Fruit fly (Drosophila melanogaster): ENCODE measurements around the gene Tim17a2.

Gene Tim17a2

dm6 chr3R:5262592-5262991 is at the start of gene Tim17a2:
Gene Tim17a2, minus strand, starts transcription at chr3R:5262692.
- no peak for TF ChIP-seq CG1621 (tag; optimal IDR thresholded peaks at IDR 0.05)

DNA sequence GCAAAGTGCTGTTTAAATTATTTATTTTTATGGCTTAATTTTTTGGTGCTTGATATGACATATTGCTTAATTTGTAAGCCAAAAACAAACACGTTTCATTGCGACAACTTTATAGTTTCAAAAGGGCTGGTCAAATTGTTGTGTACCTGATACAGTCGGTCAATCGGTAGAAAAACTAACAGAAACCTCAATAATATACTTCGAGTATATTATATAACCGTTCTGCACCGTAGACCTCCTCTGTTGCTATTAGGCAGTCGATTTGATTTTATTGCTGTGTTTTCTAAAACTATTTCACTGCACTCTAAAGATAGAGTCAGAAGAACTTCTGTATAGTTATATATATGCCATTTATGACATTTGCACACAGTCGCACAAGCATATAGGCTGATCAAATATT is 47.8 kb upstream of the Tim17a2 start:
- TF ChIP-seq CG6792 (GFP tag; optimal IDR thresholded peaks at IDR 0.05) (no peak), Blimp-1 (GFP tag; optimal IDR thresholded peaks at IDR 0.05) (no peak)

dm6 chr3R:5309234-5309798 is 46.8 kb upstream of the Tim17a2 start:
- no peak for TF ChIP-seq Blimp-1 (GFP tag; optimal IDR thresholded peaks at IDR 0.05)
- no peak for TF ChIP-seq CG16779 (tag; optimal IDR thresholded peaks at IDR 0.05)
- TF ChIP-seq cyc (GFP tag; optimal IDR thresholded peaks at IDR 0.05) = no peak
- no peak for TF ChIP-seq CG10631 (GFP tag; optimal IDR thresholded peaks at IDR 0.05)
- TF ChIP-seq salr (GFP tag; optimal IDR thresholded peaks at IDR 0.05) = no peak
- TF ChIP-seq CG11294 (GFP tag; IDR thresholded peaks at IDR 0.05) = no peak
- TF ChIP-seq Hr38 (GFP tag; optimal IDR thresholded peaks at IDR 0.05) = no peak
- no peak for TF ChIP-seq CG6808 (GFP tag; optimal IDR thresholded peaks at IDR 0.05)
- TF ChIP-seq CG31627 (GFP tag; optimal IDR thresholded peaks at IDR 0.05) = no peak
- no peak for TF ChIP-seq Eip75B (GFP tag; optimal IDR thresholded peaks at IDR 0.05)
- TF ChIP-seq CG34406 (GFP tag; optimal IDR thresholded peaks at IDR 0.05) = no peak
- no peak for TF ChIP-seq Eip78C (GFP tag)
- TF ChIP-seq CG6163 (GFP tag; IDR thresholded peaks at IDR 0.05) = no peak
- no peak for TF ChIP-seq CG8119 (GFP tag; IDR thresholded peaks at IDR 0.05)

DNA sequence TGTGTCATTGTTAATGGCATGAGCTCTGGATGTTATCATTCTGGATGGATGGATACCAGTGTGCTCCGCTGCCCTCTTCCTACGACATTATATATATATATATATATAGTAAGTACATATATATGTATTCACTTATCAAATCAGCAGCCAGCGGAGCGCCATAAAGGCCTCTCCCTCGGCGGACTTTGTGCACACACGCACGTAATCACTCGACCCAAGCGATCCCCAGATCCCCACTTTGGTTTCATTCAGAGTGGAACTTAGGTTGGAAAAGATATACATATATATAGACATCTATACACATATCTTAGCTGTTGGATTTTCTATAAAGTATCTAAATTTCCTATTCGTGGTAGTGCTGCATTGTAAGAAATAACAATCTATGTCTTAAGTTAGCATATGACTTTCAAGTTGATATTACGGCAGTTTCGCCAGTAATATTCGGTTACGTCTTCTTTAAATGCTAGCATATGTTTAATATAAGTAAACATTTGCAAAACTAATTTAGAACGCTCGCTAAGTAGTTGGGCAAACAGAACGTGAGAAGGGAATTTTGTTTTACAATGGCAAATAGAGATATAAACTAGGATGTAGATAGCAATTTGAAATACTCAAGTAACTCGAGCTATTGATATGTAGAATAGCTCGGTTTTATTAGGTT is 45.8 kb upstream of the Tim17a2 start:
- peak; percentile 68 for TF ChIP-seq svp (GFP tag)
- no peak for TF ChIP-seq CG1621 (tag; optimal IDR thresholded peaks at IDR 0.05)
- peak; percentile 42 for TF ChIP-seq fkh (GFP tag; optimal IDR thresholded peaks at IDR 0.05)
- TF ChIP-seq CG4318 (GFP tag; optimal IDR thresholded peaks at IDR 0.05) = no peak
- TF ChIP-seq eg (GFP tag; IDR thresholded peaks at IDR 0.05) = 0 out of 3 replicates have a peak, but pooled peaks have one; percentile 15
- TF ChIP-seq topi (GFP tag; optimal IDR thresholded peaks at IDR 0.05) = no peak
- peak; percentile 28 for TF ChIP-seq CG6808 (GFP tag; optimal IDR thresholded peaks at IDR 0.05)
- TF ChIP-seq CG8632 (GFP tag; optimal IDR thresholded peaks at IDR 0.05) = no peak
- TF ChIP-seq CG9139 (GFP tag; optimal IDR thresholded peaks at IDR 0.05) = no peak
- TF ChIP-seq CG10631 (GFP tag; optimal IDR thresholded peaks at IDR 0.05) = no peak
- peak; percentile 35 to 49 for TF ChIP-seq ss (GFP tag; optimal IDR thresholded peaks at IDR 0.05)
- TF ChIP-seq CG34406 (GFP tag; optimal IDR thresholded peaks at IDR 0.05) = no peak
- no peak for TF ChIP-seq fd59A (GFP tag; optimal IDR thresholded peaks at IDR 0.05)
- no peak for TF ChIP-seq dac (GFP tag; optimal IDR thresholded peaks at IDR 0.05)
- peak; percentile 44 for TF ChIP-seq Eip78C (GFP tag)

DNA sequence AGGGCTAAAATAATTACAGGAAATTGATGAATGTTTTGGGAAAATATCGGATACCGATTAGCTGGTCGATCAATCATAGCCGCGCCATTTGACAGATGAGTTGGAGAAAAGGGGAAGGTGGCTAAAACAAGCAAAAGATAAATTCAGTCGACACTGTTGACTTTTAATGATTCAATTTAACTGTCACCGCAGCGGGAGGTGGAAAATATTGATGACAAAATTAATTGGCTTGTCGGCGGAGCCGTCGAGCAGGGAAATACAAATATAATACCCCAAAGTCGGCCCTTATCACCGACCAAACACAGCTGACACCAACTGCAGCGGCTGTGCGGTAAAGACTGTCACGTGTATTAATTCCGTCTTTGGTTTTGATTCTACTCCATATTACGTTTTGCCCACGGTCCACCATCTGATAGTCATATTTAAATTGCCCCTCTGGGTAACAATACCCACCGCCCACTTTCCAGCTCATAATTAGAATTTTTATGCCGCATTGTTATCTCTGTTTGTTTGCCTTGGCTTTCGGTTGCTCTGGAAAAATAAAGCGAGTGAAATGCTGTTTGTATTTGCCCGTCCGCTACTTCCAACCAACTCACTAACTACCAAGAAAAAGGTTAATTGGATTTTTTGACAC is 43.5 kb upstream of the Tim17a2 start:
- peak; percentile 37 for TF ChIP-seq vri (GFP tag; optimal IDR thresholded peaks at IDR 0.05)
- no peak for TF ChIP-seq CG10669 (GFP tag; optimal IDR thresholded peaks at IDR 0.05)
- peak; percentile 76 for TF ChIP-seq fkh (GFP tag; optimal IDR thresholded peaks at IDR 0.05)
